Fruit fly (Drosophila melanogaster) S2 (cell line): ENCODE results near the gene CG9338.

Experiments
- CG8478 ChIP-seq: fragments of >200 bp; optimal IDR thresholded peaks from 2 replicates; lab custom pipeline; 2018
- CTCF ChIP-seq, 2 experiments: fragments of >200 bp; optimal IDR thresholded peaks; 2 replicates each; lab custom pipeline; 2018

Gene CG9338

dm6 chr2L:20829309-20829708 is 35.7 kb upstream of the CG9338 start, which contains the start of gene CG31673:
TSS of gene CG31673 (plus strand) at chr2L:20829609.
- TF ChIP-seq CG8478, result no peak
- no peak for TF ChIP-seq CTCF (optimal IDR thresholded peaks at IDR 0.05; lab: Kevin White, UChicago)

dm6 chr2L:20829755-20830396 is 35.1 kb upstream of the CG9338 start:
- no peak for TF ChIP-seq CG8478
- TF ChIP-seq CTCF (optimal IDR thresholded peaks at IDR 0.05; lab: Kevin White, UChicago), result no peak

- TF ChIP-seq CTCF (optimal IDR thresholded peaks at IDR 0.05; lab: Kevin White, UChicago) (no peak), CG8478 (no peak)
Measured at dm6 chr2L:20831060-20831459, 34.0 kb upstream of the CG9338 start, which contains the start of gene CG31674. TSS of gene CG31674 (plus strand) at chr2L:20831262.

- TF ChIP-seq CTCF (optimal IDR thresholded peaks at IDR 0.05; lab: Kevin White, UChicago), result peak; percentile 19 to 56
- no peak for TF ChIP-seq CG8478
Measured at dm6 chr2L:20835501-20835900, 29.5 kb upstream of the CG9338 start, which contains the start of gene Oseg5. TSS of gene Oseg5 (minus strand) at chr2L:20835840.

dm6 chr2L:20837885-20838284 is 27.1 kb upstream of the CG9338 start, which contains the start of gene Spn38F:
TSS of gene Spn38F (minus strand) at chr2L:20837985.
- no peak for TF ChIP-seq CTCF (optimal IDR thresholded peaks at IDR 0.05; lab: Kevin White, UChicago)
- TF ChIP-seq CG8478, result no peak

- no peak for TF ChIP-seq CTCF (optimal IDR thresholded peaks at IDR 0.05; lab: Kevin White, UChicago)
- TF ChIP-seq CG8478, result no peak
Measured at dm6 chr2L:20840006-20840405, 25.0 kb upstream of the CG9338 start.

dm6 chr2L:20840462-20841038 is 24.5 kb upstream of the CG9338 start, which contains the start of gene CG31676:
TSS of gene CG31676 (plus strand) at chr2L:20840750.
- no peak for TF ChIP-seq CG8478
- no peak for TF ChIP-seq CTCF (optimal IDR thresholded peaks at IDR 0.05; lab: Kevin White, UChicago)

- TF ChIP-seq CG8478 (no peak), CTCF (optimal IDR thresholded peaks at IDR 0.05; lab: Kevin White, UChicago) (no peak)
Measured at dm6 chr2L:20844381-20844780, 20.6 kb upstream of the CG9338 start.

- TF ChIP-seq CTCF (optimal IDR thresholded peaks at IDR 0.05; lab: Kevin White, UChicago), result no peak
Measured at dm6 chr2L:20849000-20849399, 16.0 kb upstream of the CG9338 start, which contains the start of gene CG14402. TSS of gene CG14402 (plus strand) at chr2L:20849300.

dm6 chr2L:20851592-20851991 is 13.4 kb upstream of the CG9338 start:
- TF ChIP-seq CTCF (optimal IDR thresholded peaks at IDR 0.05; lab: Kevin White, UChicago) (peak in 1 of 2 experiments; percentile 54), CG8478 (no peak)

dm6 chr2L:20852092-20852628 is 12.9 kb upstream of the CG9338 start, which contains the start of gene twit:
TSS of gene twit (plus strand) at chr2L:20852578.
- TF ChIP-seq CG8478 (no peak), CTCF (optimal IDR thresholded peaks at IDR 0.05; lab: Kevin White, UChicago) (no peak)

dm6 chr2L:20857791-20858190 is 7.2 kb upstream of the CG9338 start, which contains the start of gene CG14400:
TSS of gene CG14400 (minus strand) at chr2L:20857891.
- TF ChIP-seq CG8478 (no peak), CTCF (optimal IDR thresholded peaks at IDR 0.05; lab: Kevin White, UChicago) (no peak)

- no peak for TF ChIP-seq CG8478
- no peak for TF ChIP-seq CTCF (optimal IDR thresholded peaks at IDR 0.05; lab: Kevin White, UChicago)
Measured at dm6 chr2L:20858371-20859340, 6.4 kb upstream of the CG9338 start, which contains the start of gene bero. TSS of gene bero (plus strand) at chr2L:20858695.

dm6 chr2L:20867381-20867780 is 2.4 kb downstream of the CG9338 start, which contains the start of gene CG31675:
TSS of gene CG31675 (plus strand) at chr2L:20867755.
- TF ChIP-seq CTCF (optimal IDR thresholded peaks at IDR 0.05; lab: Kevin White, UChicago), result no peak
- no peak for TF ChIP-seq CG8478

- TF ChIP-seq CTCF (optimal IDR thresholded peaks at IDR 0.05; lab: Kevin White, UChicago) (no peak), CG8478 (no peak)
Measured at dm6 chr2L:20868921-20869320, 3.9 kb downstream of the CG9338 start.
